Fruit fly (Drosophila melanogaster) whole organism, prepupa: Measurements from ENCODE around the gene CG15742.

Experiments used
- CG10669 ChIP-seq: fragments of 200-800 bp; sonication (Bioruptor generic); optimal IDR thresholded peaks from 3 replicates; lab custom pipeline; 2018; ENCODE audit warnings: missing biosample characterization, mild to moderate bottlenecking, missing genetic modification characterization, moderate library complexity
- CG11762 ChIP-seq: fragments of 200-800 bp; sonication (Bioruptor generic); optimal IDR thresholded peaks from 3 replicates; lab custom pipeline; 2016; ENCODE audit warnings: missing biosample characterization, missing genetic modification characterization; ENCODE audit not compliant: insufficient read depth
- CG1621 ChIP-seq: fragments of 200-800 bp; sonication (Bioruptor generic); optimal IDR thresholded peaks from 3 replicates; lab custom pipeline; 2018; ENCODE audit warnings: missing biosample characterization, mild to moderate bottlenecking, missing genetic modification characterization
- CG16779 ChIP-seq: fragments of 200-800 bp; sonication (Bioruptor generic); optimal IDR thresholded peaks from 3 replicates; lab custom pipeline; 2017; ENCODE audit warnings: missing biosample characterization, mild to moderate bottlenecking, missing genetic modification characterization
- CG3032 ChIP-seq: fragments of 200-800 bp; optimal IDR thresholded peaks from 2 replicates; lab custom pipeline; 2019; ENCODE audit warnings: missing biosample characterization, mild to moderate bottlenecking, missing genetic modification characterization, moderate library complexity
- CG32006 ChIP-seq: fragments of 200-800 bp; sonication (Bioruptor generic); optimal IDR thresholded peaks from 3 replicates; lab custom pipeline; 2017; ENCODE audit warnings: missing biosample characterization, mild to moderate bottlenecking, missing genetic modification characterization
- CG34406 ChIP-seq: fragments of 200-800 bp; sonication (Bioruptor generic); optimal IDR thresholded peaks from 3 replicates; lab custom pipeline; 2016; ENCODE audit warnings: missing biosample characterization, missing genetic modification characterization
- CG3919 ChIP-seq: fragments of 200-800 bp; sonication (Bioruptor generic); optimal IDR thresholded peaks from 3 replicates; lab custom pipeline; 2016; ENCODE audit warnings: missing biosample characterization, missing genetic modification characterization
- CG6163 ChIP-seq: fragments of 200-800 bp; sonication (Bioruptor generic); IDR thresholded peaks from 3 replicates; pipeline ENCODE4 v1.3.6; 2022; ENCODE audit warnings: missing biosample characterization, missing genetic modification characterization
- CG6792 ChIP-seq: fragments of 200-800 bp; sonication (Bioruptor generic); optimal IDR thresholded peaks from 3 replicates; lab custom pipeline; 2016; ENCODE audit warnings: missing biosample characterization, missing genetic modification characterization
- CG8632 ChIP-seq: fragments of 200-800 bp; sonication (Bioruptor generic); optimal IDR thresholded peaks from 3 replicates; lab custom pipeline; 2016; ENCODE audit warnings: missing biosample characterization, missing genetic modification characterization
- CG9139 ChIP-seq: fragments of 200-800 bp; sonication (Bioruptor generic); optimal IDR thresholded peaks from 3 replicates; lab custom pipeline; 2017; ENCODE audit warnings: missing biosample characterization, mild to moderate bottlenecking, missing genetic modification characterization
- Eip78C ChIP-seq: fragments of 200-800 bp; sonication (Bioruptor generic); peaks from one replicate; lab custom pipeline; 2016; ENCODE audit warnings: missing biosample characterization, missing genetic modification characterization
- Gug ChIP-seq: fragments of 200-800 bp; sonication (Bioruptor generic); IDR thresholded peaks from 2 replicates; pipeline ENCODE4 v1.3.6; 2022; ENCODE audit warnings: missing biosample characterization, missing genetic modification characterization
- Hr39 ChIP-seq: fragments of 200-800 bp; sonication (Bioruptor generic); optimal IDR thresholded peaks from 2 replicates; lab custom pipeline; 2016; ENCODE audit warnings: missing biosample characterization, missing genetic modification characterization
- Hr4 ChIP-seq: fragments of 200-800 bp; sonication (Bioruptor generic); optimal IDR thresholded peaks from 3 replicates; lab custom pipeline; 2016; ENCODE audit warnings: missing biosample characterization, missing genetic modification characterization
- Met ChIP-seq: fragments of 200-800 bp; sonication (Bioruptor generic); optimal IDR thresholded peaks from 3 replicates; lab custom pipeline; 2016; ENCODE audit warnings: missing biosample characterization, missing genetic modification characterization
- Sox15 ChIP-seq: fragments of 200-800 bp; sonication (Bioruptor generic); optimal IDR thresholded peaks from 3 replicates; lab custom pipeline; 2016; ENCODE audit warnings: missing biosample characterization, missing genetic modification characterization
- achi ChIP-seq: fragments of 200-800 bp; sonication (Bioruptor generic); optimal IDR thresholded peaks from 3 replicates; lab custom pipeline; 2016; ENCODE audit warnings: missing biosample characterization, missing genetic modification characterization
- acj6 ChIP-seq: fragments of 200-800 bp; sonication (Bioruptor generic); optimal IDR thresholded peaks from 3 replicates; lab custom pipeline; 2016; ENCODE audit warnings: missing biosample characterization, missing genetic modification characterization
- cyc ChIP-seq: fragments of 200-800 bp; sonication (Bioruptor generic); optimal IDR thresholded peaks from 3 replicates; lab custom pipeline; 2016; ENCODE audit warnings: missing biosample characterization, missing genetic modification characterization
- dsx ChIP-seq: fragments of 200-800 bp; optimal IDR thresholded peaks from 3 replicates; lab custom pipeline; 2019; ENCODE audit warnings: missing biosample characterization, mild to moderate bottlenecking, missing genetic modification characterization, moderate library complexity; ENCODE audit not compliant: poor library complexity, severe bottlenecking
- esn ChIP-seq: fragments of 200-800 bp; sonication (Bioruptor generic); optimal IDR thresholded peaks from 2 replicates; lab custom pipeline; 2016; ENCODE audit warnings: missing biosample characterization, mild to moderate bottlenecking, missing genetic modification characterization, moderate library complexity
- fkh ChIP-seq: fragments of 200-800 bp; sonication (Bioruptor generic); optimal IDR thresholded peaks from 3 replicates; lab custom pipeline; 2017; ENCODE audit warnings: missing biosample characterization, mild to moderate bottlenecking, missing genetic modification characterization, moderate library complexity
- lz ChIP-seq: fragments of 200-800 bp; sonication (Bioruptor generic); optimal IDR thresholded peaks from 3 replicates; lab custom pipeline; 2016; ENCODE audit warnings: missing biosample characterization, missing genetic modification characterization
- net ChIP-seq: fragments of 200-800 bp; sonication (Bioruptor generic); optimal IDR thresholded peaks from 3 replicates; lab custom pipeline; 2016; ENCODE audit warnings: missing biosample characterization, missing genetic modification characterization
- pdm3 ChIP-seq: fragments of 200-800 bp; sonication (Bioruptor generic); optimal IDR thresholded peaks from 3 replicates; lab custom pipeline; 2016; ENCODE audit warnings: missing biosample characterization, missing genetic modification characterization
- spab ChIP-seq: fragments of 200-800 bp; sonication (Bioruptor generic); optimal IDR thresholded peaks from 2 replicates; lab custom pipeline; 2017; ENCODE audit warnings: missing biosample characterization, mild to moderate bottlenecking, missing genetic modification characterization, missing genetic modification reagents
- ss ChIP-seq, 2 experiments: fragments of 200-800 bp; sonication (Bioruptor generic); optimal IDR thresholded peaks; 2 replicates in 1 of 2; 3 replicates in 1 of 2; lab custom pipeline; 2017 to 2018; ENCODE audit warnings: mild to moderate bottlenecking in 2 of 2, missing biosample characterization in 2 of 2, missing genetic modification characterization in 2 of 2, moderate library complexity in 1 of 2
- svp ChIP-seq: fragments of 200-800 bp; sonication (Bioruptor generic); peaks from one replicate; lab custom pipeline; 2016; ENCODE audit warnings: missing biosample characterization, missing genetic modification characterization
- vri ChIP-seq: fragments of 200-800 bp; sonication (Bioruptor generic); optimal IDR thresholded peaks from 3 replicates; lab custom pipeline; 2016; ENCODE audit warnings: missing biosample characterization, mild to moderate bottlenecking, missing genetic modification characterization

The CG15742 gene

DNA sequence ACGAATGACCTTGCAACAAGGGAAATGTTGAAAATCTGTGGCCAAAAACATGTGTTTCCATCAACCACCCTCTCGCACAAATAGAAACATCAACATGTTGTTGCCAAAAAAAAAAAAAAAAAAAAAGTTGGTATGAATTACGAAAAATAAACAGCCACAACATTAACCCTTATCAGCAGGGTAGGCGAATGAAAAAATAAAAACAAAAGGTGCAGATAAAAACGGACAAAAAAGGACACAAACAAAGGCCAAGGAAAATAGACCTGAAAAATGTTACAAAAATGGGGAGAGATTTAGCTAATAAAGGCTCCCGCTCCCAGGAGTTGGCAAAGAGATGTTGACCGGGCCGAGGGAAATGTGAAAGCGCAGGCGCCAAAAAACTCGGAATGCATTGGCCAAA lies 48.9 kb downstream of the CG15742 start:
- TF ChIP-seq CG1621 (no peak), acj6 (GFP tag; lab: Kevin White, UChicago) (no peak), Gug (GFP tag; lab: Robert Waterston, UW) (no peak), CG3032 (peak; percentile 14), CG9139 (GFP tag; lab: Kevin White, UChicago) (peak; percentile 52), fkh (GFP tag; lab: Kevin White, UChicago) (no peak), Eip78C (peak; percentile 15), net (GFP tag; lab: Kevin White, UChicago) (no peak), ss (GFP tag; optimal IDR thresholded peaks at IDR 0.05; lab: Kevin White, UChicago) (peak; percentile 45 to 49), CG32006 (GFP tag; lab: Kevin White, UChicago) (no peak), dsx (GFP tag; lab: Kevin White, UChicago) (peak; percentile 19), CG16779 (tag; lab: Kevin White, UChicago) (no peak)

DNA sequence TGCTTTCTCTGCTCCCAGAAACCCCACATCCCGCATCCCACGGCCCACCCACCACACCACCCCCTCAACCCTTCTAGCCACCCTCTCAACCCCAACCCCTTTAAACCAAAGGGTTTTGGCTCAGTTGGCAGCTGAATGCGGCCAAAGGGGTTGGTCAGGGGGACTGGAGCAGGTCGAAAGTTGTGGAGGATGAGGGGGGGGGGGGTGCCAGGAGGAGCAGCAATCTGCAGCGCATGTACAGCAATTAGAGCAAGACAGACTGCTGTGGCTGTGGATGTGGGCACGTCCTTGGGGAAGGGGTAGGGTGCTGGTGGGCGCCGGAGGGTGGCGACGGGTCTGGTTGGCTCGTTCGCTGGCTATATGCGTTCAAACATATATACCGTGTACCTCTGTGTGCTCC lies 49.7 kb downstream of the CG15742 start:
- no peak for TF ChIP-seq acj6 (GFP tag; lab: Kevin White, UChicago)
- no peak for TF ChIP-seq vri
- TF ChIP-seq cyc (GFP tag; lab: Kevin White, UChicago), result no peak
- no peak for TF ChIP-seq dsx (GFP tag; lab: Kevin White, UChicago)
- TF ChIP-seq CG6792, result no peak
- no peak for TF ChIP-seq fkh (GFP tag; lab: Kevin White, UChicago)
- no peak for TF ChIP-seq CG11762 (GFP tag; lab: Kevin White, UChicago)
- TF ChIP-seq CG10669, result no peak
- no peak for TF ChIP-seq Sox15 (GFP tag; lab: Kevin White, UChicago)
- TF ChIP-seq CG32006 (GFP tag; lab: Kevin White, UChicago), result no peak
- no peak for TF ChIP-seq svp (GFP tag; lab: Kevin White, UChicago)
- no peak for TF ChIP-seq Hr39 (GFP tag; lab: Kevin White, UChicago)
- TF ChIP-seq lz (GFP tag; lab: Kevin White, UChicago), result no peak
- TF ChIP-seq Met (GFP tag; lab: Kevin White, UChicago), result no peak
- no peak for TF ChIP-seq Hr4 (GFP tag; lab: Kevin White, UChicago)

dm6 chrX:13208075-13208474 lies 50.2 kb downstream of the CG15742 start:
- TF ChIP-seq CG34406 (GFP tag; lab: Kevin White, UChicago) (peak; percentile 21), Eip78C (peak; percentile 57), fkh (GFP tag; lab: Kevin White, UChicago) (no peak), esn (GFP tag; lab: Kevin White, UChicago) (peak; percentile 3), pdm3 (no peak), CG6163 (GFP tag; lab: Robert Waterston, UW) (no peak), spab (GFP tag; lab: Kevin White, UChicago) (no peak), achi (GFP tag; lab: Kevin White, UChicago) (peak; percentile 43), CG32006 (GFP tag; lab: Kevin White, UChicago) (peak; percentile 24), CG3919 (no peak), CG11762 (GFP tag; lab: Kevin White, UChicago) (no peak), CG8632 (GFP tag; lab: Kevin White, UChicago) (peak; percentile 7)
